Fruit fly (Drosophila melanogaster) Kc167 (cell line): Measurements from ENCODE around the gene CG9270.

ENCODE experiments used
- Myc ChIP-seq: fragments of >200 bp; optimal IDR thresholded peaks from 2 replicates; lab custom pipeline; 2017; ENCODE audit warnings: missing external identifiers
- Sin3A ChIP-seq: fragments of >200 bp; optimal IDR thresholded peaks from 2 replicates; lab custom pipeline; 2018; ENCODE audit warnings: missing external identifiers
- h ChIP-seq: fragments of >200 bp; optimal IDR thresholded peaks from 3 replicates; lab custom pipeline; 2018; ENCODE audit warnings: missing external identifiers
- insv ChIP-seq: fragments of >200 bp; optimal IDR thresholded peaks from 3 replicates; lab custom pipeline; 2018; ENCODE audit warnings: missing external identifiers
- psq ChIP-seq: fragments of >200 bp; optimal IDR thresholded peaks from 2 replicates; lab custom pipeline; 2017; ENCODE audit warnings: missing external identifiers
- ttk ChIP-seq: sonication (Bioruptor generic); optimal IDR thresholded peaks from 2 replicates; lab custom pipeline; 2017; ENCODE audit warnings: missing external identifiers

DNA sequence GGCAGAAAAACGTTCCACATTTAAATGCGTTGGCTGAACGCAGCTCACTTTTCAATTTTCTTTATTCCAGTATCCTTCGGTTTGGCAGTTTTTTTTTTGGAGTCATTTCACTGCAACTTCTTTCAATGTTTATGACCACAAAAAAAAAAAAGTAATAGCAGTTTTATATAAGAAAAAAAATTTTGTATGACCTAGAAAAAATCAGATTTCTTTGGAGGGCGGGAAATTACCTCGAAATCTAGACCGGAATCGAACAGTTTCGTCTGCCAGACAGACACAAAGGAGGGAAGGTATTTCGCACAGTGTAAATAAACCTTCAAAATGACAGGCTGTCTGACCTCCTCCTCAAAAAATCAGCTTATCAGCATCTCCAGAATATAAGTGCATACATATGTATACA is 53.4 kb downstream of the CG9270 start:
- TF ChIP-seq Sin3A (lab: Kevin White, UChicago) (no peak), h (lab: Kevin White, UChicago) (no peak), insv (lab: Kevin White, UChicago) (no peak), Myc (lab: Kevin White, UChicago) (no peak), psq (lab: Kevin White, UChicago) (no peak), ttk (lab: Kevin White, UChicago) (no peak)
